Worm (Caenorhabditis elegans): ENCODE data around the gene C11G10.1.
A peak's percentile ranks its signal among the peaks of the same experiment; 100 is the strongest.

The C11G10.1 gene

ce11 chrX:15116514-15116913 is 42.0 kb downstream of the C11G10.1 start, which contains the start of gene R07D5.2:
Gene R07D5.2, minus strand, starts transcription at chrX:15116614.
- no peak for TF ChIP-seq dpl-1 (GFP tag; optimal IDR thresholded peaks at IDR 0.05)
- no peak for TF ChIP-seq unc-130 (GFP tag; optimal IDR thresholded peaks at IDR 0.05)
- no peak for TF ChIP-seq ztf-11 (tag; optimal IDR thresholded peaks at IDR 0.05)

ce11 chrX:15115748-15116147 is 42.8 kb downstream of the C11G10.1 start:
- TF ChIP-seq unc-62 (GFP tag; optimal IDR thresholded peaks at IDR 0.05 in 1 of 2) (peak in 1 of 2 experiments; percentile 1), unc-62 (tag; optimal IDR thresholded peaks at IDR 0.05) (no peak), nhr-76 (tag; optimal IDR thresholded peaks at IDR 0.05) (no peak), F10B5.3 (tag; optimal IDR thresholded peaks at IDR 0.05) (no peak), pha-4 (GFP tag; IDR thresholded peaks at IDR 0.05) (no peak), pha-4 (tag; optimal IDR thresholded peaks at IDR 0.05) (no peak), daf-16 (GFP tag; optimal IDR thresholded peaks at IDR 0.05) (no peak), daf-16 (tag; optimal IDR thresholded peaks at IDR 0.05) (no peak), dmd-9 (GFP tag; IDR thresholded peaks at IDR 0.05) (no peak)

- TF ChIP-seq ama-1 (optimal IDR thresholded peaks at IDR 0.05) (no peak), unc-62 (GFP tag; optimal IDR thresholded peaks at IDR 0.05 in 1 of 2) (peak in 1 of 2 experiments; percentile 88), unc-62 (tag; optimal IDR thresholded peaks at IDR 0.05) (no peak), hmg-1.1 (GFP tag; IDR thresholded peaks at IDR 0.05) (no peak), tag-97 (GFP tag; IDR thresholded peaks at IDR 0.05) (no peak), rbr-2 (tag; optimal IDR thresholded peaks at IDR 0.05) (no peak)
Measured at ce11 chrX:15112172-15112571, 46.4 kb downstream of the C11G10.1 start.

DNA sequence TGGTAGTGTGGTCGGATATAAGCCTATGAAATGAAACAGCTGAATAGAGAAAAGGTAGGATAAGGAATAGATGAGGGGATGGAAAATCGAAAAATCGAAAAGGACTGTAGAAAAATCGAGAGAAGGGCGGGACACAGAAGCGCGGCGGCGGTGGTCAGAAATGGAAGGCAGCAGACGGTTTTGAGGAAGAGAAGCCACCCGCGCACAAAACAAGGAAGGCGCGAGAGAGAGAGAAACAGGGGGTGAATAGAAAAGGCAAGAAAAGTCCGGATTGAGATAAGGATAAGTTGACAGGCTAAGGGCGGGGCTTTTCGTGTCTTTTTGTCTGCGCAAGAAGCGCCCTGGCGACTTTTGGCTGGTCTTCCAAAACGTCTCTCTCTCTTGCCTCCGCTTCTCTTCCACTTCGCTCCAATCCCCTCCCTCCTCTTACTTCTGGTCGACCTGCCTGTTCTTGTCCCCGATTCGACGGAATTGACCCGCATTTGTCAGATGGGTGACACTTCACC is 50.7 kb downstream of the C11G10.1 start, which contains the start of gene mlt-9:
Gene mlt-9, minus strand, starts transcription at position 51 of the 506 bp plus-strand sequence.
- TF ChIP-seq arid-1 (GFP tag; conservative IDR thresholded peaks at IDR 0.05) (no peak), mxl-2 (GFP tag; conservative IDR thresholded peaks at IDR 0.05) (no peak), duxl-1 (tag; optimal IDR thresholded peaks at IDR 0.05; ENCODE audit: poor library complexity) (no peak), hif-1 (tag; optimal IDR thresholded peaks at IDR 0.05) (no peak), hlh-11 (tag; optimal IDR thresholded peaks at IDR 0.05) (peak; percentile 6), daf-16 (GFP tag; optimal IDR thresholded peaks at IDR 0.05) (no peak), daf-16 (tag; optimal IDR thresholded peaks at IDR 0.05) (no peak), nhr-102 (tag; optimal IDR thresholded peaks at IDR 0.05) (no peak), hmg-1.1 (GFP tag; IDR thresholded peaks at IDR 0.05) (0 out of 2 replicates have a peak, but pooled peaks have one; percentile 10)
